Worm (Caenorhabditis elegans) whole organism, young adult: ENCODE measurements around the gene R03H10.1.

Experiments used
- F49E8.2 ChIP-seq: sonication (generic microtip); optimal IDR thresholded peaks from 3 replicates; lab custom pipeline; 2017; ENCODE audit warnings: missing genetic modification characterization, mild to moderate bottlenecking, missing compliant biosample characterization, antibody characterized with exemption, moderate library complexity; ENCODE audit not compliant: insufficient read depth
- Y67H2A.10 ChIP-seq: fragments of 200-800 bp; sonication (Bioruptor generic); conservative IDR thresholded peaks from 2 replicates; pipeline ENCODE4 v1.3.6; 2022; ENCODE audit warnings: missing genetic modification reagents, missing genetic modification characterization, missing compliant biosample characterization
- akir-1 ChIP-seq: fragments of 200-800 bp; sonication (Bioruptor generic); optimal IDR thresholded peaks from 2 replicates; lab custom pipeline; 2018; ENCODE audit warnings: mild to moderate bottlenecking, missing genetic modification characterization, moderate library complexity, missing compliant biosample characterization
- ama-1 ChIP-seq, 3 experiments: fragments of 150-350 bp in 1 of 3; sonication (generic microtip) in 2 of 3; optimal IDR thresholded peaks; 2 replicates each; lab custom pipeline; 2014 to 2018; ENCODE audit warnings: missing biosample characterization in 2 of 3, missing genetic modification characterization in 2 of 3, missing genetic modification reagents in 2 of 3
- cebp-2 ChIP-seq: fragments of 200-800 bp; sonication (Bioruptor generic); IDR thresholded peaks from 2 replicates; pipeline ENCODE4 v1.3.6; 2022; ENCODE audit warnings: missing genetic modification characterization, missing compliant biosample characterization
- ceh-79 ChIP-seq: sonication (generic microtip); optimal IDR thresholded peaks from 2 replicates; lab custom pipeline; 2017; ENCODE audit warnings: mild to moderate bottlenecking, missing genetic modification characterization, missing compliant biosample characterization
- dpl-1 ChIP-seq: fragments of 150-350 bp; optimal IDR thresholded peaks from 2 replicates; lab custom pipeline; 2014; ENCODE audit warnings: missing biosample characterization, missing genetic modification reagents, missing genetic modification characterization
- madf-6 ChIP-seq: fragments of 200-800 bp; sonication (Bioruptor generic); IDR thresholded peaks from 2 replicates; pipeline ENCODE4 v1.3.6; 2022; ENCODE audit warnings: missing genetic modification reagents, missing genetic modification characterization, missing compliant biosample characterization
- snpc-1.1 ChIP-seq: sonication (generic microtip); optimal IDR thresholded peaks from 2 replicates; lab custom pipeline; 2017; ENCODE audit warnings: missing genetic modification characterization, mild to moderate bottlenecking, missing compliant biosample characterization, antibody characterized with exemption, moderate library complexity, missing genotype, missing genetic modification reagents; ENCODE audit not compliant: insufficient read depth
- unc-62 ChIP-seq: fragments of 150-350 bp; optimal IDR thresholded peaks from 2 replicates; lab custom pipeline; 2014; ENCODE audit warnings: missing biosample characterization, missing genetic modification reagents, missing genetic modification characterization

DNA sequence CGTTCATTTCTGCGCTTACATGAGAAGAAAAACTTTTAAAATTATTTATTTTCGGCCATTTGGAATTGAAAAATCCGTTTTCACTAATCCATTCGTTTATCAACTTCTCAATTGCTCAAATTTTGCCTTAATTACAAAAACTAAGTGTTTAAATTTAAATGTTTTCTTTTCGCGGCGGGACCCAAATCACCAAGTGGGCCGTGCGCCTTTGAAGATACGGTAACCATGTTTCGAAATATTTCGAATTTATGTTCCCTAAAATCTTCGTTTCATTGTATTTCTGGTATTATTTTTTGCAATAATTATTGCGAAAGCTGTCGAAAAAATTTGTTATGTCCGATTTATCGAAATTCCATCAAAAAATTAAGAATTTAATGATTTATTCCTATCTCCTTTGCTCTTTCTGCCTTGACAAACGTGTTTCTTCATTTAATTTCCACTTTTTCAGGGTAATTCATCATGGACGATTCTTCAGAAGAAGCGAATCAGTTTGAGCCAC, 46.6 kb downstream of the R03H10.1 start, which contains the start of gene C16A11.4:
- TF ChIP-seq snpc-1.1 (no peak), F49E8.2 (peak; percentile 31), madf-6 (GFP tag; lab: Robert Waterston, UW) (peak; percentile 86), akir-1 (no peak), dpl-1 (GFP tag; lab: Kevin White, UChicago) (no peak), cebp-2 (GFP tag; lab: Robert Waterston, UW) (no peak), ceh-79 (tag; lab: Kevin White, UChicago) (no peak), unc-62 (GFP tag; lab: Kevin White, UChicago) (no peak), ama-1 (optimal IDR thresholded peaks at IDR 0.05; lab: Kevin White, UChicago) (no peak), ama-1 (GFP tag; optimal IDR thresholded peaks at IDR 0.05; lab: Kevin White, UChicago) (no peak), Y67H2A.10 (no peak)
